Worm (Caenorhabditis elegans): Measurements from ENCODE around the gene C35A11.2.

ce11 chrV:5423120-5423519 is 37.0 kb downstream of the C35A11.2 start, which contains the start of gene cyp-14A5:
- TF ChIP-seq elt-3 (tag; optimal IDR thresholded peaks at IDR 0.05) (no peak), lin-32 (GFP tag; optimal IDR thresholded peaks at IDR 0.05) (no peak), nhr-237 (tag; optimal IDR thresholded peaks at IDR 0.05) (no peak), nhr-12 (tag; optimal IDR thresholded peaks at IDR 0.05) (no peak), lsy-2 (tag; optimal IDR thresholded peaks at IDR 0.05) (no peak), snpc-4 (tag; optimal IDR thresholded peaks at IDR 0.05) (no peak), pha-4 (tag; optimal IDR thresholded peaks at IDR 0.05) (no peak), ztf-11 (tag; optimal IDR thresholded peaks at IDR 0.05) (no peak)
